Fruit fly (Drosophila melanogaster) whole organism, embryonic: ENCODE measurements around the gene CG15429.

Experiments
- Antp ChIP-seq: fragments of 200-800 bp; sonication (Bioruptor generic); optimal IDR thresholded peaks from 3 replicates; lab custom pipeline; 2016; ENCODE audit warnings: missing biosample characterization, missing genetic modification characterization
- Bdp1 ChIP-seq: fragments of 200-800 bp; sonication (Bioruptor generic); optimal IDR thresholded peaks from 3 replicates; lab custom pipeline; 2016; ENCODE audit warnings: missing biosample characterization, missing genetic modification characterization
- CG10462 ChIP-seq: fragments of 200-800 bp; sonication (Bioruptor generic); optimal IDR thresholded peaks from 2 replicates; lab custom pipeline; 2016; ENCODE audit warnings: missing biosample characterization, missing genetic modification characterization
- CG10959 ChIP-seq: fragments of 200-800 bp; sonication (Bioruptor generic); IDR thresholded peaks from 2 replicates; pipeline ENCODE4 v1.3.6; 2022; ENCODE audit warnings: missing biosample characterization, missing genetic modification characterization
- CG10979 ChIP-seq: fragments of 200-800 bp; sonication (Bioruptor generic); optimal IDR thresholded peaks from 2 replicates; lab custom pipeline; 2018; ENCODE audit warnings: missing biosample characterization, mild to moderate bottlenecking, missing genetic modification characterization, moderate library complexity
- CG11398 ChIP-seq: fragments of 200-800 bp; sonication (Bioruptor generic); optimal IDR thresholded peaks from 2 replicates; lab custom pipeline; 2016; ENCODE audit warnings: missing biosample characterization, missing genetic modification characterization
- CG12155 ChIP-seq: fragments of 200-800 bp; sonication (Bioruptor generic); optimal IDR thresholded peaks from 3 replicates; lab custom pipeline; 2016; ENCODE audit warnings: missing biosample characterization, missing genetic modification characterization
- CG12219 ChIP-seq: fragments of 200-800 bp; sonication (Bioruptor generic); optimal IDR thresholded peaks from 3 replicates; lab custom pipeline; 2018; ENCODE audit warnings: missing biosample characterization, mild to moderate bottlenecking, missing genetic modification characterization
- CG12391 ChIP-seq: fragments of 200-800 bp; sonication (Bioruptor generic); optimal IDR thresholded peaks from 3 replicates; lab custom pipeline; 2018; ENCODE audit warnings: missing biosample characterization, mild to moderate bottlenecking, missing genetic modification characterization, moderate library complexity
- CG12744 ChIP-seq: fragments of 200-800 bp; sonication (Bioruptor generic); optimal IDR thresholded peaks from 2 replicates; lab custom pipeline; 2016; ENCODE audit warnings: missing biosample characterization, missing genetic modification characterization
- CG15011 ChIP-seq: fragments of 200-800 bp; sonication (Bioruptor generic); optimal IDR thresholded peaks from 3 replicates; lab custom pipeline; 2018; ENCODE audit warnings: missing biosample characterization, mild to moderate bottlenecking, missing genetic modification characterization
- CG15269 ChIP-seq: fragments of 200-800 bp; sonication (Bioruptor generic); optimal IDR thresholded peaks from 2 replicates; lab custom pipeline; 2018; ENCODE audit warnings: missing biosample characterization, mild to moderate bottlenecking, missing genetic modification characterization, moderate library complexity
- CG17361 ChIP-seq: fragments of 200-800 bp; sonication (Bioruptor generic); IDR thresholded peaks from 3 replicates; pipeline ENCODE4 v1.3.6; 2022; ENCODE audit warnings: missing biosample characterization, missing genetic modification characterization
- CG18619 ChIP-seq: fragments of 200-800 bp; sonication (Bioruptor generic); optimal IDR thresholded peaks from 3 replicates; lab custom pipeline; 2017; ENCODE audit warnings: missing biosample characterization, mild to moderate bottlenecking, missing genetic modification characterization
- CG2116 ChIP-seq: fragments of 200-800 bp; sonication (Bioruptor generic); optimal IDR thresholded peaks from 3 replicates; lab custom pipeline; 2018; ENCODE audit warnings: missing biosample characterization, mild to moderate bottlenecking, missing genetic modification characterization
- CG2678 ChIP-seq: fragments of 200-800 bp; sonication (Bioruptor generic); optimal IDR thresholded peaks from 3 replicates; lab custom pipeline; 2019; ENCODE audit warnings: missing biosample characterization, mild to moderate bottlenecking, missing genetic modification characterization, moderate library complexity
- CG31441 ChIP-seq: fragments of 200-800 bp; sonication (Bioruptor generic); IDR thresholded peaks from 2 replicates; pipeline ENCODE4 v1.3.6; 2022; ENCODE audit warnings: missing biosample characterization, missing genetic modification characterization
- CG32767 ChIP-seq: fragments of 200-800 bp; sonication (Bioruptor generic); IDR thresholded peaks from 2 replicates; pipeline ENCODE4 v1.3.6; 2022; ENCODE audit warnings: missing biosample characterization, missing genetic modification characterization
- CG34224 ChIP-seq: fragments of 200-800 bp; sonication (Bioruptor generic); IDR thresholded peaks from 3 replicates; pipeline ENCODE4 v1.3.6; 2022; ENCODE audit warnings: missing biosample characterization, missing genetic modification characterization; ENCODE audit not compliant: partially characterized antibody
- CG34422 ChIP-seq: fragments of 200-800 bp; sonication (Bioruptor generic); IDR thresholded peaks from 3 replicates; pipeline ENCODE4 v1.3.6; 2022; ENCODE audit warnings: missing biosample characterization, missing genetic modification characterization
- CG42726 ChIP-seq: fragments of 200-800 bp; sonication (Bioruptor generic); IDR thresholded peaks from 2 replicates; pipeline ENCODE4 v1.3.6; 2022; ENCODE audit warnings: missing biosample characterization, missing genetic modification characterization; ENCODE audit not compliant: partially characterized antibody
- CG6683 ChIP-seq: fragments of 200-800 bp; sonication (Bioruptor generic); optimal IDR thresholded peaks from 2 replicates; lab custom pipeline; 2017; ENCODE audit warnings: missing biosample characterization, mild to moderate bottlenecking, missing genetic modification characterization, missing genetic modification reagents
- CG8089 ChIP-seq: fragments of 200-800 bp; sonication (Bioruptor generic); optimal IDR thresholded peaks from 3 replicates; lab custom pipeline; 2016; ENCODE audit warnings: missing biosample characterization, missing genetic modification characterization
- CG8765 ChIP-seq: fragments of 200-800 bp; sonication (Bioruptor generic); IDR thresholded peaks from 2 replicates; pipeline ENCODE4 v1.3.6; 2022; ENCODE audit warnings: missing biosample characterization, missing genetic modification characterization
- CG8944 ChIP-seq: fragments of 200-800 bp; sonication (Bioruptor generic); optimal IDR thresholded peaks from 3 replicates; lab custom pipeline; 2016; ENCODE audit warnings: missing biosample characterization, missing genetic modification characterization
- Dbx ChIP-seq: fragments of 200-800 bp; sonication (Bioruptor generic); IDR thresholded peaks from 3 replicates; pipeline ENCODE4 v1.3.6; 2022; ENCODE audit warnings: missing biosample characterization, missing genetic modification characterization
- Gsc ChIP-seq: fragments of 200-800 bp; sonication (Bioruptor generic); IDR thresholded peaks from 2 replicates; pipeline ENCODE4 v1.3.6; 2022; ENCODE audit warnings: missing biosample characterization, missing genetic modification characterization
- H2.0 ChIP-seq: fragments of 200-800 bp; sonication (Bioruptor generic); IDR thresholded peaks from 2 replicates; pipeline ENCODE4 v1.3.6; 2022; ENCODE audit warnings: missing biosample characterization, missing genetic modification characterization
- HHEX ChIP-seq: fragments of 200-800 bp; sonication (Bioruptor generic); optimal IDR thresholded peaks from 3 replicates; lab custom pipeline; 2017; ENCODE audit warnings: missing biosample characterization, mild to moderate bottlenecking, missing genetic modification characterization, missing genetic modification reagents
- HLH54F ChIP-seq: fragments of 200-800 bp; sonication (Bioruptor generic); optimal IDR thresholded peaks from 3 replicates; lab custom pipeline; 2016; ENCODE audit warnings: missing biosample characterization, missing genetic modification characterization
- Hsf ChIP-seq: fragments of 200-800 bp; sonication (Bioruptor generic); optimal IDR thresholded peaks from 3 replicates; lab custom pipeline; 2016; ENCODE audit warnings: missing biosample characterization, missing genetic modification characterization
- Myb ChIP-seq: fragments of 200-800 bp; sonication (Bioruptor generic); optimal IDR thresholded peaks from 2 replicates; lab custom pipeline; 2016; ENCODE audit warnings: missing biosample characterization, missing genetic modification characterization
- Optix ChIP-seq: fragments of 200-800 bp; sonication (Bioruptor generic); IDR thresholded peaks from 3 replicates; pipeline ENCODE4 v1.3.6; 2022; ENCODE audit warnings: missing biosample characterization, missing genetic modification characterization
- Sry-β ChIP-seq: fragments of 200-800 bp; sonication (Bioruptor generic); optimal IDR thresholded peaks from 2 replicates; lab custom pipeline; 2018; ENCODE audit warnings: missing biosample characterization, mild to moderate bottlenecking, missing genetic modification characterization, moderate library complexity
- Usf ChIP-seq: fragments of 200-800 bp; sonication (Bioruptor generic); optimal IDR thresholded peaks from 2 replicates; lab custom pipeline; 2017; ENCODE audit warnings: missing genotype, missing biosample characterization, missing genetic modification characterization
- bbx ChIP-seq: fragments of 200-800 bp; sonication (Bioruptor generic); IDR thresholded peaks from 2 replicates; pipeline ENCODE4 v1.3.6; 2022; ENCODE audit warnings: missing biosample characterization, missing genetic modification characterization; ENCODE audit not compliant: partially characterized antibody
- dimm ChIP-seq: fragments of 200-800 bp; sonication (Bioruptor generic); IDR thresholded peaks from 2 replicates; pipeline ENCODE4 v1.3.6; 2022; ENCODE audit warnings: missing biosample characterization, missing genetic modification characterization
- dmrt11E ChIP-seq: fragments of 200-800 bp; sonication (Bioruptor generic); optimal IDR thresholded peaks from 3 replicates; lab custom pipeline; 2018; ENCODE audit warnings: missing biosample characterization, mild to moderate bottlenecking, missing genetic modification characterization, moderate library complexity
- en ChIP-seq: fragments of 200-800 bp; sonication (Bioruptor generic); optimal IDR thresholded peaks from 2 replicates; lab custom pipeline; 2016; ENCODE audit warnings: missing biosample characterization, missing genetic modification characterization
- grau ChIP-seq: fragments of 200-800 bp; optimal IDR thresholded peaks from 3 replicates; lab custom pipeline; 2019; ENCODE audit warnings: missing biosample characterization, mild to moderate bottlenecking, missing genetic modification characterization, moderate library complexity
- ham ChIP-seq: fragments of 200-800 bp; sonication (Bioruptor generic); IDR thresholded peaks from 2 replicates; pipeline ENCODE4 v1.3.6; 2022; ENCODE audit warnings: missing biosample characterization, missing genetic modification characterization
- jumu ChIP-seq: fragments of 200-800 bp; sonication (Bioruptor generic); optimal IDR thresholded peaks from 3 replicates; lab custom pipeline; 2016; ENCODE audit warnings: missing biosample characterization, missing genetic modification characterization
- lilli ChIP-seq: fragments of 200-800 bp; sonication (Bioruptor generic); optimal IDR thresholded peaks from 3 replicates; lab custom pipeline; 2016; ENCODE audit warnings: missing biosample characterization, missing genetic modification characterization
- nmo ChIP-seq: fragments of 200-800 bp; sonication (Bioruptor generic); optimal IDR thresholded peaks from 2 replicates; lab custom pipeline; 2018; ENCODE audit warnings: missing biosample characterization, mild to moderate bottlenecking, missing genetic modification characterization, moderate library complexity
- pan ChIP-seq, 4 experiments: fragments of >200 bp in 3 of 4; fragments of 200-800 bp in 1 of 4; sonication (Bioruptor generic) in 1 of 4; optimal IDR thresholded peaks in 3 of 4; IDR thresholded peaks in 1 of 4; 2 replicates each; pipeline versions ENCODE4 v1.3.6 to Lab custom; 2017 to 2022; ENCODE audit warnings: missing biosample characterization in 2 of 4, missing genetic modification characterization in 2 of 4, mixed read lengths in 1 of 4
- sim ChIP-seq: fragments of 200-800 bp; sonication (Bioruptor generic); IDR thresholded peaks from 2 replicates; pipeline ENCODE4 v1.3.6; 2022; ENCODE audit warnings: missing biosample characterization, missing genetic modification characterization
- ssp ChIP-seq: fragments of 200-800 bp; sonication (Bioruptor generic); IDR thresholded peaks from 2 replicates; pipeline ENCODE4 v1.3.6; 2022; ENCODE audit warnings: missing biosample characterization, missing genetic modification characterization
- tup ChIP-seq: fragments of 200-800 bp; sonication (Bioruptor generic); optimal IDR thresholded peaks from 2 replicates; lab custom pipeline; 2016; ENCODE audit warnings: missing biosample characterization, mild to moderate bottlenecking, missing genetic modification characterization, moderate library complexity
- zf30C ChIP-seq: fragments of 200-800 bp; sonication (Bioruptor generic); optimal IDR thresholded peaks from 3 replicates; lab custom pipeline; 2018; ENCODE audit warnings: missing biosample characterization, mild to moderate bottlenecking, missing genetic modification characterization

CG15429 gene

DNA sequence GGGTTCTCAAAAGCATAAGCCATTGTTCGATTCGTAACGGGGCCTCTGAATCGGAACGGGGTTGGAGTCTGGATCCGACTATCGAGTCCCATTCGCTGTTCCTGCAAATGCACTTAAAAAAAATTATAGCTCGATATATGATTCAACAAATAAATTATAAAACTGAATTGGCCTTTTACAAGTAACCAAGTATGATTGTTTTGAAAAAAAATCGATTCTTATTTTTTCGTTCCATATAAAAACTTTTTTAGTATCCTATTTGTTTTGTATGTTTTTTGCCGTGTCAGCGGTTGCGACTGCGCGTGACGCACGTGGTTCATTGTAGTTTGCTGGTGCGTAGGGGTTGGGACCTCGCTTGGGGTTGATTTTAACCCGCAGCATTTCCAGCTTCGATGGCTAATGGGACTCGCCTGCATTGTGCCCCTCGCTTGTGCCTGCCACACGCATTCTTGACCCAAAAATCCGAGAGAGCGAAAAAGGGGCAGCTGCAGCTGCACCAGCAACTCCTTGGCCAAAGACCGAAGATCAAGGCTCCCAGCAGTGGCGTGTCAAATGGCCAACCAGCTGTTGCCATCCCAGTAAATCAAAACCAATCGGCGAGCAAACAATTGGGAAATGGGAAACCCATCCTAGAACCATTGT lies 2.0 kb upstream of the CG15429 start (continued):
- TF ChIP-seq CG12219 (peak; percentile 36), CG32767 (GFP tag; lab: Robert Waterston, UW) (0 out of 2 replicates have a peak, but pooled peaks have one; percentile 24), bbx (no peak), en (GFP tag; lab: Kevin White, UChicago) (peak; percentile 52), lilli (peak; percentile 55), zf30C (GFP tag; lab: Kevin White, UChicago) (peak; percentile 91), ssp (GFP tag; lab: Robert Waterston, UW) (0 out of 2 replicates have a peak, but pooled peaks have one; percentile 21), nmo (GFP tag; lab: Kevin White, UChicago) (peak; percentile 73), Gsc (GFP tag; lab: Robert Waterston, UW) (no peak), Bdp1 (peak; percentile 21), jumu (peak; percentile 66), CG18619 (GFP tag; lab: Kevin White, UChicago) (peak; percentile 11), Dbx (GFP tag; lab: Robert Waterston, UW) (no peak), H2.0 (GFP tag; lab: Robert Waterston, UW) (no peak), CG8944 (peak; percentile 49), CG10462 (GFP tag; lab: Kevin White, UChicago) (peak; percentile 59), CG10979 (tag; lab: Kevin White, UChicago) (peak; percentile 91), ham (GFP tag; lab: Robert Waterston, UW) (no peak), Hsf (GFP tag; lab: Kevin White, UChicago) (peak; percentile 66), CG17361 (GFP tag; lab: Robert Waterston, UW) (peak; percentile 75), HHEX (peak; percentile 19), grau (peak; percentile 69), CG15011 (GFP tag; lab: Kevin White, UChicago) (peak; percentile 41), tup (GFP tag; lab: Kevin White, UChicago) (peak; percentile 62), CG2116 (peak; percentile 32), sim (GFP tag; lab: Robert Waterston, UW) (peak; percentile 65; the same call in 1 of the 2 replicates), CG31441 (GFP tag; lab: Robert Waterston, UW) (peak; percentile 89), CG12744 (peak; percentile 35), dmrt11E (tag; lab: Kevin White, UChicago) (peak; percentile 96), CG11398 (GFP tag; lab: Kevin White, UChicago) (peak; percentile 59), CG2678 (tag; lab: Kevin White, UChicago) (peak; percentile 55), Optix (GFP tag; lab: Robert Waterston, UW) (0 out of 3 replicates have a peak, but pooled peaks have one; percentile 45), CG12155 (peak; percentile 50), CG34422 (GFP tag; lab: Robert Waterston, UW) (no peak; the same call in 2 of the 3 replicates), CG8089 (GFP tag; lab: Kevin White, UChicago) (peak; percentile 59), CG34224 (GFP tag; lab: Robert Waterston, UW) (no peak), CG12391 (tag; lab: Kevin White, UChicago) (peak; percentile 88), CG8765 (GFP tag; lab: Robert Waterston, UW) (peak; percentile 87), CG10959 (GFP tag; lab: Robert Waterston, UW) (peak; percentile 90), Usf (GFP tag; lab: Kevin White, UChicago) (peak; percentile 56), CG15269 (tag; lab: Kevin White, UChicago) (no peak), Antp (GFP tag; lab: Kevin White, UChicago) (peak; percentile 40), dimm (no peak), Sry-β (no peak), pan (optimal IDR thresholded peaks at IDR 0.05; lab: Kevin White, UChicago) (no peak), pan (GFP tag; optimal IDR thresholded peaks at IDR 0.05 in 1 of 2, IDR thresholded peaks at IDR 0.05 in 1 of 2) (peak in 1 of 2 experiments; percentile 12), HLH54F (GFP tag; lab: Kevin White, UChicago) (peak; percentile 35), Myb (GFP tag; lab: Kevin White, UChicago) (peak; percentile 9), CG42726 (GFP tag; lab: Robert Waterston, UW) (no peak), CG6683 (GFP tag; lab: Kevin White, UChicago) (no peak)
